Fruit fly (Drosophila melanogaster) whole organism, pupa: ENCODE data around the gene CG4854.

Experiments used
- CG13204 ChIP-seq: fragments of 200-800 bp; sonication (Bioruptor generic); optimal IDR thresholded peaks from 2 replicates; lab custom pipeline; 2018; ENCODE audit warnings: missing biosample characterization, mild to moderate bottlenecking, missing genetic modification characterization, moderate library complexity
- CG14655 ChIP-seq: fragments of 200-800 bp; sonication (Bioruptor generic); optimal IDR thresholded peaks from 3 replicates; lab custom pipeline; 2017; ENCODE audit warnings: mild to moderate bottlenecking, missing biosample characterization, missing genetic modification reagents, missing genetic modification characterization
- CG15710 ChIP-seq: fragments of 200-800 bp; sonication (Bioruptor generic); optimal IDR thresholded peaks from 2 replicates; lab custom pipeline; 2018; ENCODE audit warnings: missing biosample characterization, mild to moderate bottlenecking, missing genetic modification characterization, moderate library complexity
- CG32121 ChIP-seq: fragments of 200-800 bp; sonication (Bioruptor generic); IDR thresholded peaks from 2 replicates; pipeline ENCODE4 v1.3.6; 2022; ENCODE audit warnings: missing biosample characterization, missing genetic modification characterization
- CG4496 ChIP-seq: fragments of 200-800 bp; sonication (Bioruptor generic); IDR thresholded peaks from 3 replicates; pipeline ENCODE4 v1.3.6; 2022; ENCODE audit warnings: missing biosample characterization, missing genetic modification characterization
- CG9948 ChIP-seq: fragments of 200-800 bp; sonication (Bioruptor generic); optimal IDR thresholded peaks from 2 replicates; lab custom pipeline; 2018; ENCODE audit warnings: missing biosample characterization, mild to moderate bottlenecking, missing genetic modification characterization, moderate library complexity
- Ets98B ChIP-seq: fragments of 200-800 bp; sonication (Bioruptor generic); IDR thresholded peaks from 2 replicates; pipeline ENCODE4 v1.3.6; 2022; ENCODE audit warnings: missing biosample characterization, missing genetic modification characterization
- Pif1B ChIP-seq: fragments of 200-800 bp; sonication (Bioruptor generic); optimal IDR thresholded peaks from 3 replicates; lab custom pipeline; 2016; ENCODE audit warnings: missing biosample characterization, missing genetic modification characterization
- fd96Ca ChIP-seq: fragments of 200-800 bp; sonication (Bioruptor generic); IDR thresholded peaks from 3 replicates; pipeline ENCODE4 v1.3.6; 2022; ENCODE audit warnings: missing biosample characterization, missing genetic modification characterization

DNA sequence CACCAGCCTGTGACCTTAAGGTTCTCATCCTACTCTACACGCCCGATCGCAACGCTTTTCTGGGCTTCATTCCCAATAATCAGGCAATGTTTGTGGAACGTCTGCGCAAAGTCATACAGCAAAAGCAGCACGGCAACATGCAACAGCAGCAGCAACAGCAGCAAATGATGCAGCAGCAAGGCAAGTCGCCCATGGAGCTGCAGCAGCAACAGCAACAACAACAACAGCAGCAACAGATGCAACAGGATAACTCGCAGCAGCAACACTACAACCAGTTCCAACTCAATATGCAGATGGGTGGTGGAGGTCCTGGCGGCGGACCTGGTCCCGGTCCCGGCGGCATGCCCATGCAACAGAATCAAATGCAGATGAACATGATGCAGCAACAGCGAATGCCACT lies 16.9 kb upstream of the CG4854 start:
- TF ChIP-seq CG15710 (tag; lab: Kevin White, UChicago) (no peak), CG4496 (GFP tag; lab: Robert Waterston, UW) (no peak), Pif1B (no peak), fd96Ca (GFP tag; lab: Robert Waterston, UW) (no peak), CG14655 (GFP tag; lab: Kevin White, UChicago) (no peak), CG32121 (no peak), CG9948 (no peak), Ets98B (no peak), CG13204 (no peak)
